Fruit fly (Drosophila melanogaster): ENCODE data around the gene CG34345.

Gene CG34345

dm6 chr2L:6647103-6647711 lies 24.3 kb downstream of the CG34345 start (continued):
- 0 out of 2 replicates have a peak, but pooled peaks have one; percentile 24 for TF ChIP-seq tna (GFP tag; IDR thresholded peaks at IDR 0.05; ENCODE audit: partially characterized antibody)
- TF ChIP-seq Dll (GFP tag; IDR thresholded peaks at IDR 0.05; ENCODE audit: partially characterized antibody), result peak; percentile 37; the same call in 1 of the 4 replicates
- peak; percentile 97 for TF ChIP-seq nerfin-1 (tag; optimal IDR thresholded peaks at IDR 0.05)
- TF ChIP-seq lilli (GFP tag; optimal IDR thresholded peaks at IDR 0.05), result peak; percentile 98
- peak; percentile 99 for TF ChIP-seq CG15269 (tag; optimal IDR thresholded peaks at IDR 0.05)
- TF ChIP-seq CG18619 (GFP tag; optimal IDR thresholded peaks at IDR 0.05), result peak; percentile 97
- TF ChIP-seq dan (GFP tag; IDR thresholded peaks at IDR 0.05), result peak; percentile 88
- peak; percentile 96 for TF ChIP-seq CG10959 (GFP tag; IDR thresholded peaks at IDR 0.05)
- peak; percentile 97 for TF ChIP-seq CrebB (tag; optimal IDR thresholded peaks at IDR 0.05)
- TF ChIP-seq Lhr (GFP tag; optimal IDR thresholded peaks at IDR 0.05), result peak; percentile 95
- TF ChIP-seq Atf3 (GFP tag; optimal IDR thresholded peaks at IDR 0.05), result peak; percentile 97
- peak; percentile 93 for TF ChIP-seq CG17612 (GFP tag; IDR thresholded peaks at IDR 0.05)
- peak; percentile 96 for TF ChIP-seq chinmo (GFP tag; IDR thresholded peaks at IDR 0.05; ENCODE audit: partially characterized antibody)
- peak; percentile 90 for TF ChIP-seq Myb (GFP tag; optimal IDR thresholded peaks at IDR 0.05)
- TF ChIP-seq shn (GFP tag; optimal IDR thresholded peaks at IDR 0.05), result peak; percentile 98
- TF ChIP-seq sc (optimal IDR thresholded peaks at IDR 0.05), result no peak
- TF ChIP-seq sc (GFP tag; optimal IDR thresholded peaks at IDR 0.05), result peak; percentile 98
- TF ChIP-seq CG5245 (GFP tag; optimal IDR thresholded peaks at IDR 0.05), result peak; percentile 98
- TF ChIP-seq tin (GFP tag; optimal IDR thresholded peaks at IDR 0.05), result peak; percentile 99
- peak; percentile 98 for TF ChIP-seq repo (GFP tag; optimal IDR thresholded peaks at IDR 0.05)
- peak; percentile 97 for TF ChIP-seq gcm2 (GFP tag; optimal IDR thresholded peaks at IDR 0.05)
- peak; percentile 61 for TF ChIP-seq CG13287 (GFP tag; IDR thresholded peaks at IDR 0.05; ENCODE audit: partially characterized antibody)
- peak; percentile 60 for TF ChIP-seq corto (GFP tag; optimal IDR thresholded peaks at IDR 0.05)
- peak; percentile 99 for TF ChIP-seq Hsf (GFP tag; optimal IDR thresholded peaks at IDR 0.05)
- peak; percentile 79 for TF ChIP-seq ash1 (GFP tag; optimal IDR thresholded peaks at IDR 0.05)
- peak; percentile 97 for TF ChIP-seq so (GFP tag; IDR thresholded peaks at IDR 0.05)
- TF ChIP-seq dysf (GFP tag; IDR thresholded peaks at IDR 0.05), result peak; percentile 98
- peak; percentile 82 for TF ChIP-seq Adf1 (GFP tag; IDR thresholded peaks at IDR 0.05)
- TF ChIP-seq trh (GFP tag; optimal IDR thresholded peaks at IDR 0.05), result peak; percentile 95
- TF ChIP-seq CG1832 (GFP tag; optimal IDR thresholded peaks at IDR 0.05), result no peak
- peak; percentile 86 for TF ChIP-seq gt (GFP tag; IDR thresholded peaks at IDR 0.05)
- 0 out of 3 replicates have a peak, but pooled peaks have one; percentile 36 for TF ChIP-seq vnd (GFP tag; IDR thresholded peaks at IDR 0.05; ENCODE audit: partially characterized antibody)
- peak; percentile 98 for TF ChIP-seq CG2199 (GFP tag; IDR thresholded peaks at IDR 0.05)
- 0 out of 2 replicates have a peak, but pooled peaks have one; percentile 26 for TF ChIP-seq ato (GFP tag; IDR thresholded peaks at IDR 0.05; ENCODE audit: partially characterized antibody)
- TF ChIP-seq bowl (GFP tag; IDR thresholded peaks at IDR 0.05), result peak; percentile 95
- peak; percentile 90 for TF ChIP-seq MESR4 (GFP tag; optimal IDR thresholded peaks at IDR 0.05)
- no peak for TF ChIP-seq unc-4 (GFP tag; IDR thresholded peaks at IDR 0.05; ENCODE audit: partially characterized antibody)
- peak; percentile 91 for TF ChIP-seq CG18011 (GFP tag; optimal IDR thresholded peaks at IDR 0.05)
- TF ChIP-seq CG31224 (GFP tag; IDR thresholded peaks at IDR 0.05), result peak; percentile 92
- TF ChIP-seq Ets97D (GFP tag; optimal IDR thresholded peaks at IDR 0.05), result peak; percentile 94
- TF ChIP-seq Antp (GFP tag; optimal IDR thresholded peaks at IDR 0.05), result peak; percentile 98
- peak; percentile 99 for TF ChIP-seq CG17359 (tag; optimal IDR thresholded peaks at IDR 0.05)
- TF ChIP-seq CG12659 (GFP tag; optimal IDR thresholded peaks at IDR 0.05), result peak; percentile 98
- TF ChIP-seq CG16815 (GFP tag; optimal IDR thresholded peaks at IDR 0.05), result peak; percentile 95
- TF ChIP-seq CG42726 (GFP tag; IDR thresholded peaks at IDR 0.05; ENCODE audit: partially characterized antibody), result no peak
- peak; percentile 98 for TF ChIP-seq CG13624 (GFP tag; optimal IDR thresholded peaks at IDR 0.05)
- TF ChIP-seq seq (GFP tag; IDR thresholded peaks at IDR 0.05), result peak; percentile 98
- peak; percentile 96 for TF ChIP-seq MTF-1 (GFP tag; optimal IDR thresholded peaks at IDR 0.05; ENCODE audit: borderline replicate concordance)
- TF ChIP-seq CG3281 (GFP tag; optimal IDR thresholded peaks at IDR 0.05), result peak; percentile 97

Data from whole organism, embryonic.